Worm (Caenorhabditis elegans): ENCODE measurements around the gene clec-210.

The clec-210 gene

DNA sequence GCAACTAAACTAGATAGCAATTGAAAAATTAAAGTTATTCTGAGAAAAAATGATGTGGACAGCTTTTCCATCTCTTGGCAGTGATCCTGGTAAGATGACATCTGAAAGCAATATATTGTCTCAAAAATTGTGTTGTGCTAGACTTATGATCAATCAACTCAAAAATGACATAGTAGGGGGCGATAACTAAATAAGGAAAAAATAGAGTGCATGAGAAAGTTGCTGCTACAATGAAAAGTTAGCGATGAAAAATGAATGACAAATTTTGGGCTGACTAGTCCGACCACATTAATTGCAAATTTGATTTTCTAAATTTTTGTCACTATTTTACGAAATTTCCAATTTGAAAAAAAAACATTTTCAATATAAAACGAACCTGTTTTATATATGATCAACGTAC, 23.0 kb downstream of the clec-210 start, which contains the start of gene srab-9:
TSS of gene srab-9 (minus strand) at position 101 of the 400 bp plus-strand sequence.
- TF ChIP-seq aly-1 (tag; optimal IDR thresholded peaks at IDR 0.05) (no peak), ceh-13 (GFP tag; optimal IDR thresholded peaks at IDR 0.05) (no peak), B0310.2 (tag; optimal IDR thresholded peaks at IDR 0.05) (no peak)

DNA sequence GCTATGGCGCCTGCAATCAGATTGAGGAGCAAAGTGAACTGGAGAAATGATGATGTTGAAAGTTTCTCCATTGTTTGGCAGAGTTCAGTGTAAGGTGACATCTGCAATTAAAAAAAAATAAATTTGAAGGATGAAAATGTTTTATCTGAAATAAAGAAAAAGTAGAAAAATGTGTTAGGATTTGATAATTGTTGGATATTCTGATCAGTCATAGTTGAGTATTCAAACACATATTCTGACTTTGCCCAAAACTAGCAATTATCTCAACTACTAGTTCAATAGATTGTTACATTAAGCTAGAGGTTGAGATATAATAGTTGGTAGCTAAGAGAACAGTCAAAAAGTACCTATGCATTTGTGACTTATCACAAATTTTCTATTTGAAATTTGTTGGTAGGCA, 26.3 kb downstream of the clec-210 start, which contains the start of gene srab-10:
TSS of gene srab-10 (minus strand) at position 101 of the 400 bp plus-strand sequence.
- no peak for TF ChIP-seq ets-7 (tag; optimal IDR thresholded peaks at IDR 0.05)
- no peak for TF ChIP-seq hnd-1 (tag; optimal IDR thresholded peaks at IDR 0.05)
- TF ChIP-seq flt-1 (GFP tag; IDR thresholded peaks at IDR 0.05): no peak
- no peak for TF ChIP-seq aly-1 (tag; optimal IDR thresholded peaks at IDR 0.05)
- TF ChIP-seq tbx-11 (GFP tag; IDR thresholded peaks at IDR 0.05): no peak
- TF ChIP-seq tbx-37 (GFP tag; conservative IDR thresholded peaks at IDR 0.05): no peak
- TF ChIP-seq ama-1 (optimal IDR thresholded peaks at IDR 0.05): no peak
- TF ChIP-seq ceh-36 (tag; optimal IDR thresholded peaks at IDR 0.05): no peak
- no peak for TF ChIP-seq ceh-13 (GFP tag; optimal IDR thresholded peaks at IDR 0.05)
- no peak for TF ChIP-seq hmbx-1 (tag; optimal IDR thresholded peaks at IDR 0.05)
- TF ChIP-seq pes-1 (GFP tag; IDR thresholded peaks at IDR 0.05): no peak
- TF ChIP-seq sea-1 (GFP tag; conservative IDR thresholded peaks at IDR 0.05): no peak
- TF ChIP-seq F13C5.2 (tag; optimal IDR thresholded peaks at IDR 0.05): no peak
- TF ChIP-seq B0310.2 (tag; optimal IDR thresholded peaks at IDR 0.05): no peak
- no peak for TF ChIP-seq tra-4 (tag; optimal IDR thresholded peaks at IDR 0.05)
- TF ChIP-seq scrt-1 (GFP tag; IDR thresholded peaks at IDR 0.05): no peak
- no peak for TF ChIP-seq hmg-4 (GFP tag; optimal IDR thresholded peaks at IDR 0.05)

DNA sequence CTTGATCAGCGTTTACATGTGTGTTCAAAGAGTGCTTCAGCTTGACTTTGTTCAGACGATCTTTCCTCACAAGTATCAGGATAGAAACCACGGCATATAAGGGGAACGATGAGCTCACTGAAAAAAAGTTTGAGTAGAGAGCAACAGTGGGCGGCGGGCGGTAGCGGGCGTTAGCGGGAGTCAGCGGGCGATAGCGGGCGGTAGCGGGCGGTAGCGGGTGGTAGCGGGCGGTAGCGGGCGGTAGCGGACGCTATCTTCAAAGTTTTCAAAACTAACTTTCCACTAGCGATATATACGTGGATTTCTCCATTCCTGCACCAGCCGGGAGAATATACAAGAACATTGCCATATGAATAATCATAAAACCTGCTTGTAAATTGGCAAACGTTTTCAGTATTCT, 27.1 kb downstream of the clec-210 start:
- TF ChIP-seq aly-1 (tag; optimal IDR thresholded peaks at IDR 0.05) (no peak), F13C5.2 (tag; optimal IDR thresholded peaks at IDR 0.05) (no peak), ceh-13 (GFP tag; optimal IDR thresholded peaks at IDR 0.05) (no peak), sea-1 (GFP tag; conservative IDR thresholded peaks at IDR 0.05) (no peak), hmbx-1 (tag; optimal IDR thresholded peaks at IDR 0.05) (no peak), hnd-1 (tag; optimal IDR thresholded peaks at IDR 0.05) (no peak), hmg-4 (GFP tag; optimal IDR thresholded peaks at IDR 0.05) (no peak), scrt-1 (GFP tag; IDR thresholded peaks at IDR 0.05) (no peak), tbx-11 (GFP tag; IDR thresholded peaks at IDR 0.05) (no peak), flt-1 (GFP tag; IDR thresholded peaks at IDR 0.05) (no peak), tbx-37 (GFP tag; conservative IDR thresholded peaks at IDR 0.05) (no peak)

DNA sequence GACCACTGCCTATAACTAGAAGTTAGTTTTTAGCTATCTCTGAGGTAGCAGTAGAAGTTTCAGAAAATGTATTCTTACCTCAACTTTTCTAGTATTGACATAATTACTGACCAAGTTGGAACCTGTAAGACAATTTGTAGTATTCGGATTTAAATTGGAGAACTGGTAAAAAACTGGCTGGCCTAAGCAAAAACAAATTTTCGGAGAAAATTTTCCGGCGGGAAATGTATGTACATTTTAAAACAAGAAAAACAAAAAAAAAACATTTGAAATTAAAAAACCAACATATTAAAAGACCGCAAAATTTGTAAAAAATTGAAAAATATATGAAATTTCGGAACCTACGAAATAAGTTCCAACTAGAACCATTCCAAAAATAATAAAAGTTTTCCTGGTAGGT, 28.8 kb downstream of the clec-210 start, which contains the start of gene srab-11:
TSS of gene srab-11 (minus strand) at position 101 of the 400 bp plus-strand sequence.
- TF ChIP-seq B0310.2 (tag; optimal IDR thresholded peaks at IDR 0.05) (no peak), ceh-36 (tag; optimal IDR thresholded peaks at IDR 0.05) (no peak), scrt-1 (GFP tag; IDR thresholded peaks at IDR 0.05) (no peak), hmbx-1 (tag; optimal IDR thresholded peaks at IDR 0.05) (no peak), hmg-4 (GFP tag; optimal IDR thresholded peaks at IDR 0.05) (no peak), tbx-37 (GFP tag; conservative IDR thresholded peaks at IDR 0.05) (no peak), tra-4 (tag; optimal IDR thresholded peaks at IDR 0.05) (no peak)

DNA sequence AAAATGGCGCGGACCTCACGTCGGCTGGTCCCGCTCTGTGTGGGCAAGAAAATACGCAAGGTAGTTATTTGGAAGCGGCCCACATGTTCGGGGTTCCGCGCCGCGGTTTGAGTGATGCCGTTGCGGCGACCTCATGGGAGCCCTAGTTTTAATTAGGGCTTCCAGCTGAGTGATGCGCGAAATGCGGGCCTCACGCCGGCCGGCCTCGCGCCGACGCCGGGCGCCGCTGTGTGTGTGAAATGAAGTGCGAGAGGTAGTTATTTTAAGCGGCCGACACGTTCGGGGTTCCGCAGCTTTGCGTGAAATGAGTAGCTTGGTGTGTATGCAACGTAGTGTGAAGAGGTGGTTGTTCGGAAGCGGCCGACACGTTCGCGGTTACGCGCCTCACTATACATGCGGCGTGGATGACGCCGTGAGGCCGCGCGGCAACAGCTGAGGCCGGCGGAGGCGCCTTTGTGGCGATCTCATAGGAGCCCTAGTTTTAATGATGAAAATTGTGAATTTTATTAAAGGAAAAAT, 31.8 kb downstream of the clec-210 start:
- TF ChIP-seq hnd-1 (tag; optimal IDR thresholded peaks at IDR 0.05) (no peak), scrt-1 (GFP tag; IDR thresholded peaks at IDR 0.05) (no peak), ceh-36 (tag; optimal IDR thresholded peaks at IDR 0.05) (no peak), pes-1 (GFP tag; IDR thresholded peaks at IDR 0.05) (no peak), ceh-13 (GFP tag; optimal IDR thresholded peaks at IDR 0.05) (no peak), F13C5.2 (tag; optimal IDR thresholded peaks at IDR 0.05) (no peak), hmg-4 (GFP tag; optimal IDR thresholded peaks at IDR 0.05) (no peak), flt-1 (GFP tag; IDR thresholded peaks at IDR 0.05) (no peak), ets-7 (tag; optimal IDR thresholded peaks at IDR 0.05) (no peak), hmbx-1 (tag; optimal IDR thresholded peaks at IDR 0.05) (no peak), B0310.2 (tag; optimal IDR thresholded peaks at IDR 0.05) (no peak), tbx-11 (GFP tag; IDR thresholded peaks at IDR 0.05) (no peak)

DNA sequence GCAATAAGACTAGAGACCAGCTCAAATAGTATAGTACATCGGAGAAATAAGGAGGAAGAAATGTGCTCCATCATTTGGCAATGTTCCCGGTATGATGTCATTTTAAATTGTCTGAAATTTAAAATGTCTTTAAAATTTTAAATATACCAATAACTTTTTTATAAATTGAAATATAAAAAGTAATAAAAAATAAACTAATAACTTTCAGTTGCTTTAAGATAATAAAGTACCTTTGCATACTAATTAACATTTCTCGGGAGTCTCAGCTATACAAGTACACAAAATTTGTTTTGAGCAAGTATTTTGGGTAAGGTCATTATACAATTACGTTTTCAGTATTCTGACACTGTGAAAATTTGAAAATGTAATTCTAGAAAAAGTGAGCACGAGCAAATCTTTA, 33.7 kb downstream of the clec-210 start, which contains the start of gene srab-6:
TSS of gene srab-6 (minus strand) at position 101 of the 400 bp plus-strand sequence.
- TF ChIP-seq hmbx-1 (tag; optimal IDR thresholded peaks at IDR 0.05) (no peak), ama-1 (optimal IDR thresholded peaks at IDR 0.05) (no peak), ets-7 (tag; optimal IDR thresholded peaks at IDR 0.05) (no peak), tbx-37 (GFP tag; conservative IDR thresholded peaks at IDR 0.05) (no peak), ceh-13 (GFP tag; optimal IDR thresholded peaks at IDR 0.05) (no peak), B0310.2 (tag; optimal IDR thresholded peaks at IDR 0.05) (no peak), sea-1 (GFP tag; conservative IDR thresholded peaks at IDR 0.05) (no peak)

DNA sequence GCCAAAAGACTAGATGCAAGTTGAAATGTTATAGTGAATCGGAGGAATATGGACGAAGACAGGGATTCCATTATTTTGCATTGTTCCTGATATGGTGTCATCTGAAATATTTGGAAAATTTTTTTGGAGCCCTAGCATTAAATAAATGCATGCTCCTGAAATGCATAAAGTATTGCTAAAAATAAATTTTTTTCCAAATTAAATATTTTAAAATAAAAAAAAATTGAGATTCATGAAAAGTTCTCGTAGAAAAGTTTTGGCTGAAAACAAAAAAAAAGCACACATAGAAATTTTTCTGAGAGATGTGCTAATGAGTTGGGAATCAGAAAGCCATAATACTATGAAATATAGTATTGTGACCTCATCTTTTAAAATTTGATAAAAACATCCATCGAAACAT, 36.9 kb downstream of the clec-210 start, which contains the start of gene srab-7:
TSS of gene srab-7 (minus strand) at position 101 of the 400 bp plus-strand sequence.
- TF ChIP-seq sea-1 (GFP tag; conservative IDR thresholded peaks at IDR 0.05): no peak
- TF ChIP-seq ama-1 (optimal IDR thresholded peaks at IDR 0.05): no peak
- TF ChIP-seq hmg-4 (GFP tag; optimal IDR thresholded peaks at IDR 0.05): no peak
- TF ChIP-seq flt-1 (GFP tag; IDR thresholded peaks at IDR 0.05): no peak
- TF ChIP-seq scrt-1 (GFP tag; IDR thresholded peaks at IDR 0.05): no peak
- TF ChIP-seq hnd-1 (tag; optimal IDR thresholded peaks at IDR 0.05): no peak
- no peak for TF ChIP-seq pes-1 (GFP tag; IDR thresholded peaks at IDR 0.05)
- no peak for TF ChIP-seq tbx-11 (GFP tag; IDR thresholded peaks at IDR 0.05)
- TF ChIP-seq ceh-13 (GFP tag; optimal IDR thresholded peaks at IDR 0.05): no peak
- no peak for TF ChIP-seq hmbx-1 (tag; optimal IDR thresholded peaks at IDR 0.05)
- no peak for TF ChIP-seq ets-7 (tag; optimal IDR thresholded peaks at IDR 0.05)
- TF ChIP-seq tra-4 (tag; optimal IDR thresholded peaks at IDR 0.05): no peak

DNA sequence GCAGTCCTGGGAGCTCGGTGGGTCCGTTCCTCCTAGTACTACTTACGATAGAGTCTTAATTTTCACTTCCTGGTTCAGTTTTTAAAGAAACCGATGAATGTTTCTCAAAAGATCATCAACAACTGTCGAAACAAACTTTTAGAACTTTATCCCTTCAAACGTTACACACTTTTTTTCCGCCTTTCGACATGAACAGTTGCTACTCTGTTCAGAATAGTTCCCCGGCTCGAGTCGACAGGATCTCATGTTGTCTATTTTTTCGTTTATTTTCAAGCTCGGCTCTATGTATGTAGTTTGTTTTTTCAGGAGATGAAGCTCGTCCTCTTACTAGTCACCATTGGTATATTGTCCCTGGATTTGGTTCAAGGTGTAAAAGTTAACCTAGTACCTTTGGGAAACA, 38.6 kb downstream of the clec-210 start, which contains the start of gene exh-1:
TSS of gene exh-1 (plus strand) at position 301 of the 400 bp plus-strand sequence.
- no peak for TF ChIP-seq pes-1 (GFP tag; IDR thresholded peaks at IDR 0.05)
- no peak for TF ChIP-seq hnd-1 (tag; optimal IDR thresholded peaks at IDR 0.05)
- no peak for TF ChIP-seq sea-1 (GFP tag; conservative IDR thresholded peaks at IDR 0.05)
- TF ChIP-seq aly-1 (tag; optimal IDR thresholded peaks at IDR 0.05): no peak
- no peak for TF ChIP-seq flt-1 (GFP tag; IDR thresholded peaks at IDR 0.05)
- no peak for TF ChIP-seq hmg-4 (GFP tag; optimal IDR thresholded peaks at IDR 0.05)
- no peak for TF ChIP-seq hmbx-1 (tag; optimal IDR thresholded peaks at IDR 0.05)
- no peak for TF ChIP-seq scrt-1 (GFP tag; IDR thresholded peaks at IDR 0.05)
- no peak for TF ChIP-seq tbx-37 (GFP tag; conservative IDR thresholded peaks at IDR 0.05)
- TF ChIP-seq B0310.2 (tag; optimal IDR thresholded peaks at IDR 0.05): no peak
- no peak for TF ChIP-seq F13C5.2 (tag; optimal IDR thresholded peaks at IDR 0.05)
- no peak for TF ChIP-seq ama-1 (optimal IDR thresholded peaks at IDR 0.05)
- TF ChIP-seq ceh-36 (tag; optimal IDR thresholded peaks at IDR 0.05): no peak
- TF ChIP-seq ceh-13 (GFP tag; optimal IDR thresholded peaks at IDR 0.05): no peak
- no peak for TF ChIP-seq tra-4 (tag; optimal IDR thresholded peaks at IDR 0.05)
- no peak for TF ChIP-seq ets-7 (tag; optimal IDR thresholded peaks at IDR 0.05)
